Worm (Caenorhabditis elegans) whole organism, L1 larva: ENCODE measurements around the gene ZK622.5.

Experiments
- C04F5.9 ChIP-seq: sonication (generic microtip); optimal IDR thresholded peaks from 2 replicates; lab custom pipeline; 2016; ENCODE audit warnings: missing genetic modification characterization, missing compliant biosample characterization
- C16A3.4 ChIP-seq: fragments of 150-350 bp; optimal IDR thresholded peaks from 2 replicates; lab custom pipeline; 2014; ENCODE audit warnings: missing biosample characterization, missing genetic modification characterization
- F16B12.6 ChIP-seq: fragments of 150-350 bp; optimal IDR thresholded peaks from 2 replicates; lab custom pipeline; 2014; ENCODE audit warnings: missing biosample characterization, missing genetic modification characterization
- blmp-1 ChIP-seq: fragments of 150-350 bp; optimal IDR thresholded peaks from 2 replicates; lab custom pipeline; 2014; ENCODE audit warnings: missing biosample characterization, missing genetic modification characterization
- ceh-82 ChIP-seq, 3 experiments: fragments of 150-350 bp in 1 of 3; sonication (generic microtip) in 2 of 3; optimal IDR thresholded peaks; 2 replicates each; lab custom pipeline; 2014 to 2017; ENCODE audit warnings: missing biosample characterization in 3 of 3, missing genetic modification characterization in 3 of 3
- ceh-88 ChIP-seq: fragments of 200-800 bp; sonication (Bioruptor generic); IDR thresholded peaks from 2 replicates; pipeline ENCODE4 v1.3.6; 2022; ENCODE audit warnings: missing genetic modification characterization, missing compliant biosample characterization
- ceh-90 ChIP-seq: sonication (generic microtip); optimal IDR thresholded peaks from 2 replicates; lab custom pipeline; 2016; ENCODE audit warnings: missing genetic modification characterization, missing compliant biosample characterization
- dpl-1 ChIP-seq, 3 experiments: fragments of 150-350 bp in 2 of 3; sonication (generic microtip) in 1 of 3; optimal IDR thresholded peaks; 2 replicates each; lab custom pipeline; 2014 to 2017; ENCODE audit warnings: missing biosample characterization in 3 of 3, missing genetic modification characterization in 3 of 3, missing genetic modification reagents in 3 of 3
- efl-1 ChIP-seq, 4 experiments: fragments of 150-350 bp; optimal IDR thresholded peaks in 3 of 4; peaks in 1 of 4; 1 replicate in 1 of 4; 2 replicates in 3 of 4; lab custom pipeline; 2014; ENCODE audit warnings: missing biosample characterization in 2 of 4, missing genetic modification characterization in 2 of 4, missing genetic modification reagents in 2 of 4
- efl-3 ChIP-seq: fragments of 200-800 bp; sonication (Bioruptor generic); optimal IDR thresholded peaks from 2 replicates; lab custom pipeline; 2018; ENCODE audit warnings: mild to moderate bottlenecking, missing genetic modification characterization, missing compliant biosample characterization
- egl-13 ChIP-seq: sonication (generic microtip); optimal IDR thresholded peaks from 2 replicates; lab custom pipeline; 2016; ENCODE audit warnings: missing genotype, missing genetic modification reagents, missing genetic modification characterization, missing compliant biosample characterization
- egl-27 ChIP-seq, 2 experiments: fragments of 150-350 bp in 1 of 2; sonication (generic microtip); optimal IDR thresholded peaks; 3 replicates each; lab custom pipeline; 2017 to 2018; ENCODE audit warnings: missing biosample characterization in 2 of 2, missing genetic modification characterization in 2 of 2, missing genetic modification reagents in 2 of 2
- elt-2 ChIP-seq: sonication (generic microtip); optimal IDR thresholded peaks from 2 replicates; lab custom pipeline; 2016; ENCODE audit warnings: missing genetic modification characterization, mild to moderate bottlenecking, inconsistent platforms, missing compliant biosample characterization, missing genetic modification reagents
- elt-3 ChIP-seq, 6 experiments: fragments of 150-350 bp in 1 of 6; sonication (generic microtip); optimal IDR thresholded peaks; 2 replicates each; lab custom pipeline; 2017 to 2018; ENCODE audit warnings: missing biosample characterization in 6 of 6, missing genetic modification characterization in 6 of 6, inconsistent platforms in 1 of 6
- fkh-4 ChIP-seq: sonication (generic microtip); optimal IDR thresholded peaks from 2 replicates; lab custom pipeline; 2016; ENCODE audit warnings: missing compliant biosample characterization, missing genetic modification characterization, borderline replicate concordance
- grh-1 ChIP-seq: fragments of 200-800 bp; sonication (Bioruptor generic); IDR thresholded peaks from 2 replicates; pipeline ENCODE4 v1.3.6; 2022; ENCODE audit warnings: missing genetic modification reagents, missing genetic modification characterization, missing compliant biosample characterization
- hlh-17 ChIP-seq: fragments of 200-800 bp; sonication (Bioruptor generic); optimal IDR thresholded peaks from 2 replicates; lab custom pipeline; 2018; ENCODE audit warnings: missing genetic modification characterization, mild to moderate bottlenecking, missing compliant biosample characterization, moderate library complexity, borderline replicate concordance
- lin-14 ChIP-seq: fragments of 200-800 bp; sonication (Bioruptor generic); optimal IDR thresholded peaks from 2 replicates; lab custom pipeline; 2018; ENCODE audit warnings: mild to moderate bottlenecking, missing genetic modification characterization, moderate library complexity, missing compliant biosample characterization
- lin-35 ChIP-seq, 2 experiments: fragments of 150-350 bp; optimal IDR thresholded peaks; 2 replicates each; lab custom pipeline; 2014; ENCODE audit warnings: missing biosample characterization in 2 of 2, missing genetic modification characterization in 2 of 2, missing genetic modification reagents in 2 of 2
- lsy-2 ChIP-seq, 2 experiments: fragments of 150-350 bp; optimal IDR thresholded peaks; 2 replicates each; lab custom pipeline; 2014; ENCODE audit warnings: missing biosample characterization in 2 of 2, missing genetic modification characterization in 2 of 2
- nhr-11 ChIP-seq: fragments of 150-350 bp; optimal IDR thresholded peaks from 2 replicates; lab custom pipeline; 2014; ENCODE audit warnings: missing biosample characterization, missing genetic modification characterization
- nhr-20 ChIP-seq: sonication (generic microtip); optimal IDR thresholded peaks from 2 replicates; lab custom pipeline; 2016; ENCODE audit warnings: mild to moderate bottlenecking, missing genetic modification characterization, missing compliant biosample characterization
- nhr-47 ChIP-seq: sonication (generic microtip); optimal IDR thresholded peaks from 2 replicates; lab custom pipeline; 2016; ENCODE audit warnings: mild to moderate bottlenecking, missing genetic modification characterization, moderate library complexity, missing compliant biosample characterization
- nhr-71 ChIP-seq: sonication (generic microtip); optimal IDR thresholded peaks from 2 replicates; lab custom pipeline; 2016; ENCODE audit warnings: mild to moderate bottlenecking, missing genetic modification characterization, moderate library complexity, missing compliant biosample characterization
- nhr-76 ChIP-seq: sonication (generic microtip); optimal IDR thresholded peaks from 2 replicates; lab custom pipeline; 2017; ENCODE audit warnings: missing biosample characterization, missing genetic modification characterization
- nhr-85 ChIP-seq: sonication (generic microtip); peaks from one replicate; lab custom pipeline; 2016; ENCODE audit warnings: missing genetic modification characterization, inconsistent platforms, missing compliant biosample characterization
- nhr-90 ChIP-seq: sonication (generic microtip); optimal IDR thresholded peaks from 2 replicates; lab custom pipeline; 2016; ENCODE audit warnings: mild to moderate bottlenecking, missing genetic modification characterization, missing compliant biosample characterization; ENCODE audit not compliant: poor library complexity
- pax-3 ChIP-seq: fragments of 200-800 bp; sonication (Bioruptor generic); optimal IDR thresholded peaks from 2 replicates; lab custom pipeline; 2018; ENCODE audit warnings: mild to moderate bottlenecking, missing genetic modification characterization, moderate library complexity, missing compliant biosample characterization
- pqm-1 ChIP-seq: sonication (generic microtip); optimal IDR thresholded peaks from 3 replicates; lab custom pipeline; 2017; ENCODE audit warnings: missing biosample characterization, missing genetic modification characterization
- skn-1 ChIP-seq: fragments of 150-350 bp; optimal IDR thresholded peaks from 2 replicates; lab custom pipeline; 2014; ENCODE audit warnings: missing biosample characterization, missing genetic modification characterization
- sptf-1 ChIP-seq: fragments of 150-350 bp; optimal IDR thresholded peaks from 2 replicates; lab custom pipeline; 2014; ENCODE audit warnings: missing biosample characterization, missing genetic modification characterization
- tbx-2 ChIP-seq: sonication (generic microtip); optimal IDR thresholded peaks from 2 replicates; lab custom pipeline; 2016; ENCODE audit warnings: missing genetic modification characterization, missing compliant biosample characterization
- unc-62 ChIP-seq: fragments of 150-350 bp; optimal IDR thresholded peaks from 2 replicates; lab custom pipeline; 2014; ENCODE audit warnings: missing biosample characterization, missing genetic modification reagents, missing genetic modification characterization
- unc-86 ChIP-seq: sonication (generic microtip); optimal IDR thresholded peaks from 2 replicates; lab custom pipeline; 2016; ENCODE audit warnings: missing genetic modification characterization, missing compliant biosample characterization
- vab-15 ChIP-seq: sonication (generic microtip); optimal IDR thresholded peaks from 2 replicates; lab custom pipeline; 2017; ENCODE audit warnings: missing genotype, mild to moderate bottlenecking, missing genetic modification characterization, missing compliant biosample characterization
- ztf-11 ChIP-seq, 2 experiments: sonication (generic microtip); optimal IDR thresholded peaks; 2 replicates each; lab custom pipeline; 2016 to 2017; ENCODE audit warnings: missing genetic modification characterization in 2 of 2, missing biosample characterization in 1 of 2, missing compliant biosample characterization in 1 of 2
- ztf-4 ChIP-seq: fragments of 150-350 bp; optimal IDR thresholded peaks from 2 replicates; lab custom pipeline; 2014; ENCODE audit warnings: missing biosample characterization, missing genetic modification characterization

ZK622.5 gene

DNA sequence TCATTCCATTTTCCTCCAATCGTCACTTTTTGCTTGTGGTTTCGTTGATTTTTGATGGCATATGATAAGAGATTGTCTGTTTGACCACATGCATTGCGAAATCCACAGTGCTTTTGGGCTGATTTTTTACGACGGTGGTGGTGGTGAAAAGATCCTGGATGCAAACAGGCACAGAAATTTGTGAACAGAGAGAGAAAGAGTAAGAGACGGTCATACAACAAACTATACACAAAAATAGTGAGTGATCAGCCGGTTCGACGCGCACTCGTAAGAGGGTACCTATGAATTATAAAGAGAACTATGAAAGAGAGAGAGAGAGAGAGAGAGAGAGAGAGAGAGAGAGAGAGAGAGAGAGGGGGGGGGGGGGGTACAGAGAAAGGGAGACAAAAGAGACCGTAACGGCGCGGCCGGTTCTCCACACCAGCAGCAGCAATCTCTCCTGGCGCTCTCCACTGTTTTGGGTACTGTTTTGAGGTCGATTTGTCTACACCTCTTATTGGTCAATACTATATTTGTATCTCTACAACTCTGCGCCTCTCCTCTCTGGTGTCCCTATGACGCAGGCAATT lies 32.6 kb downstream of the ZK622.5 start (continued):
- TF ChIP-seq dpl-1 (GFP tag; optimal IDR thresholded peaks at IDR 0.05; lab: Kevin White, UChicago): peak in 2 of 3 experiments; percentile 8 to 15

DNA sequence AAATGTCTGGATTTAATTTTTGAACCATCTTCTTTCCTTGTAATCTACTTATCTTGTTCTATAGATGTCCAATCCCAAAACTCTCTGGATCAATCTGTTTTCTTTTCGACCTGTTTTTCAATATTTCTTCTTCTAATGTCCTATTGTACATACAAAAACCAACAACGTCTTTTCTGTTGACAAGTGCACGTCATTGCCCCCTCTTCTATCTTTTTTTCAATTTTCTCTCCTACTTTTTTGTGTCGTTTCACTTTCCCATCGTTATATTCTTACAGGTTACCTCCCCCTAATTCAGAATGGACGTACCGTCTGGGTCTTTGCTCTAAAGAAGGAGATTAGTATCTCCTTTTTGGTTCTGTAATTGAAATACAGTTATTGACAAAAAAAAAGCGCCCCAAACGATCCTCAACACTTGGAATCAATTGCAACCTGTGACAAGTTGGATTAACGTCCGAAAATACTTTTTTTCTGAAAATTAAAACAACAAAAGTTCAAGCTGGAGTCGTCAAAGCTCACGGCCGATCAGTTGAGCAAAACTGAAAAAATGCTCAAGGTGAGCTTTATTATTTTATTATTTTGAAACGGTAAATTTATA lies 33.6 kb downstream of the ZK622.5 start, which contains the start of gene vhp-1:
vhp-1 (plus strand) TSS at position 545 of the 595 bp plus-strand sequence.
- TF ChIP-seq blmp-1 (peak; percentile 61), C16A3.4 (tag; lab: Kevin White, UChicago) (no peak), elt-3 (tag; optimal IDR thresholded peaks at IDR 0.05; lab: Kevin White, UChicago) (peak in 3 of 6 experiments; percentile 1 to 69 (median 39)), efl-3 (no peak), efl-1 (optimal IDR thresholded peaks at IDR 0.05; lab: Kevin White, UChicago) (no peak), efl-1 (GFP tag; optimal IDR thresholded peaks at IDR 0.05 in 1 of 2; lab: Kevin White, UChicago) (peak in 1 of 2 experiments; percentile 47), lin-14 (GFP tag; lab: Kevin White, UChicago) (peak; percentile 30), nhr-85 (tag; lab: Kevin White, UChicago) (peak; percentile 82), vab-15 (tag; lab: Kevin White, UChicago) (no peak), C04F5.9 (tag; lab: Kevin White, UChicago) (no peak)

DNA sequence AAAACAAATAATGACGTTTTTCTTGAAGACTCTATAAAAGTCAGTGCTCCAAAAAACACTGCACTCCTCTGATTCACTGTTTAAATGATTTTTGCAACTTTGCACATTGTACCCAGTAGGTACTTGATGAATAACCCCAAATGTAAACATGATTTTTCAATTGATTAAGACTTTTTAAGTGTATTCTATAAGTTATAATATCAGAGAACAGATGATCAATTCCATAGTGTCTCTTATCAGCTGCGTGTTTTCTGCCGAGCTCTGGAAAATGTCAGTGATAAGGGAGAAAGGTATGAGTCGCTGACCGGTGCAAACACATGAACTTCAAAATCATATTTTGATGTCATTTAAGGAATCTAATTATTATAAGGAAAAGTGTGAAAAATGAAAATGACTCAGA lies 34.5 kb downstream of the ZK622.5 start:
- TF ChIP-seq F16B12.6 (no peak), ceh-90 (tag; lab: Kevin White, UChicago) (no peak), C16A3.4 (tag; lab: Kevin White, UChicago) (peak; percentile 28), nhr-71 (tag; lab: Kevin White, UChicago) (peak; percentile 46), lin-35 (GFP tag; optimal IDR thresholded peaks at IDR 0.05; lab: Kevin White, UChicago) (peak in 1 of 2 experiments; percentile 55), pax-3 (tag; lab: Kevin White, UChicago) (peak; percentile 23), elt-2 (tag; lab: Kevin White, UChicago) (peak; percentile 99), nhr-20 (tag; lab: Kevin White, UChicago) (peak; percentile 38), pqm-1 (tag; lab: Kevin White, UChicago) (peak; percentile 96), lsy-2 (tag; optimal IDR thresholded peaks at IDR 0.05; lab: Kevin White, UChicago) (peak in 1 of 2 experiments; percentile 21), nhr-90 (no peak), lin-14 (GFP tag; lab: Kevin White, UChicago) (no peak)

DNA sequence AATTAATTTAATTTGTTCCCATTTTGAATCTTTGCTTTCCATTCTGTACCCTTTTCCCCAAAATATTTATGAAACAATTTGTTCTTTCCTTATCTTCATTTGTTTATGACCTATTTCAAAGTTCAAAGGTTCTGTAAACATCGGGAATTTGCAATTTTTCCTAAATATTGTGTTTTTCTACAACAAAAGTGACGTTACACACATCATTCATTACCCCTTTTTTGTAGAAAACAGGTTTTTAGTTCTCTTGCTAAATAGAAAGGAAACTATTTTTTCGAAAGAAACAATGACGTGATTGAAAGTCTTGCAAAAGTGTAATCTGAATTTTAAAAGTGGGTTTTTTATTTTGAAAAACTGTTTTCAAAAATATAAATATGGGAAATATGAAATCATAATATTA lies 35.4 kb downstream of the ZK622.5 start:
- no peak for TF ChIP-seq efl-1 (optimal IDR thresholded peaks at IDR 0.05; lab: Kevin White, UChicago)
- peak in 1 of 2 experiments; percentile 49 for TF ChIP-seq efl-1 (GFP tag; optimal IDR thresholded peaks at IDR 0.05 in 1 of 2; lab: Kevin White, UChicago)
- peak; percentile 7 for TF ChIP-seq lin-14 (GFP tag; lab: Kevin White, UChicago)
- TF ChIP-seq grh-1 (GFP tag; lab: Robert Waterston, UW): 0 out of 2 replicates have a peak, but pooled peaks have one; percentile 48
- TF ChIP-seq elt-3 (tag; optimal IDR thresholded peaks at IDR 0.05; lab: Kevin White, UChicago): peak in 2 of 6 experiments; percentile 17 to 60
- TF ChIP-seq blmp-1: peak; percentile 3
- no peak for TF ChIP-seq ztf-4 (tag; lab: Kevin White, UChicago)
- peak; percentile 88 for TF ChIP-seq nhr-85 (tag; lab: Kevin White, UChicago)
- no peak for TF ChIP-seq unc-86 (tag; lab: Kevin White, UChicago)
- TF ChIP-seq egl-13 (tag; lab: Kevin White, UChicago): no peak

DNA sequence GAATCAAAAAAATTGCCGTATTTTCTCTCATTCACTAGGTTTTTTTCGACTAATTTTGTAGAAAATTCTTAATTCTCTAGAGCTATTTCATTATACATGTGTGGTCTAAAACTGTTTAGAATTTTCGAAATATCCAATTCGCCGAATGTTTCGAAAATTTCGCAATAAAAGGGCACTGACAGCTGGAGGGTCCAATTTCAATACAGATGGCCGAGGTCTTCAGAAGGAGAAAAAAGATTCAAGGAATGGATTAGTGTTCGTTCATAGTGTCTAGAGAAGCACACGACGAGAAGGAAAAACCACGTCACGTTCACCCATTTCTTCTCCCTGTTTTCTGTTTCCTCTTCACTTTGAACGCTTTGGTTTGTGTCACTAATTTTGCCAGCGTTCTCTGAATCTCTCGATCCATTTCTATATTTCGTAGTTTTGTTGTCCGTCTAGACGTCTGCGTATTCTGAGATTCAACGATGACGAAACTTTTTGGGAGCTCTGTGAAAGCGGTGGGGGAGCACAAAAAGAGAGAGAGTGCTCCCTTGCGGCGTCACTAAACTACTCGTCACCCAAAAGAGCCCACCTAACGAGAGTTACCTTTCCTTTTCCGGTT lies 36.9 kb downstream of the ZK622.5 start:
- TF ChIP-seq blmp-1 (peak; percentile 29), hlh-17 (no peak), nhr-76 (tag; lab: Kevin White, UChicago) (no peak), nhr-90 (no peak), egl-13 (tag; lab: Kevin White, UChicago) (peak; percentile 35), F16B12.6 (no peak), tbx-2 (tag; lab: Kevin White, UChicago) (peak; percentile 52), ceh-88 (no peak), ztf-11 (tag; optimal IDR thresholded peaks at IDR 0.05; lab: Kevin White, UChicago) (no peak), egl-27 (tag; optimal IDR thresholded peaks at IDR 0.05; lab: Kevin White, UChicago) (peak; percentile 17 to 49), unc-62 (GFP tag; lab: Kevin White, UChicago) (no peak), fkh-4 (tag; lab: Kevin White, UChicago) (no peak), ztf-4 (tag; lab: Kevin White, UChicago) (peak; percentile 24), grh-1 (GFP tag; lab: Robert Waterston, UW) (no peak), pqm-1 (tag; lab: Kevin White, UChicago) (no peak), nhr-47 (tag; lab: Kevin White, UChicago) (peak; percentile 65), ceh-82 (tag; optimal IDR thresholded peaks at IDR 0.05; lab: Kevin White, UChicago) (peak in 2 of 3 experiments; percentile 34 to 57), sptf-1 (tag; lab: Kevin White, UChicago) (no peak), elt-2 (tag; lab: Kevin White, UChicago) (no peak), efl-1 (optimal IDR thresholded peaks at IDR 0.05; lab: Kevin White, UChicago) (peak; percentile 69 to 81), efl-1 (GFP tag; optimal IDR thresholded peaks at IDR 0.05 in 1 of 2; lab: Kevin White, UChicago) (peak; percentile 27 to 93), skn-1 (tag; lab: Kevin White, UChicago) (peak; percentile 68), nhr-11 (tag; lab: Kevin White, UChicago) (no peak)
